Worm (Caenorhabditis elegans): Measurements from ENCODE around the gene ceh-79.

DNA sequence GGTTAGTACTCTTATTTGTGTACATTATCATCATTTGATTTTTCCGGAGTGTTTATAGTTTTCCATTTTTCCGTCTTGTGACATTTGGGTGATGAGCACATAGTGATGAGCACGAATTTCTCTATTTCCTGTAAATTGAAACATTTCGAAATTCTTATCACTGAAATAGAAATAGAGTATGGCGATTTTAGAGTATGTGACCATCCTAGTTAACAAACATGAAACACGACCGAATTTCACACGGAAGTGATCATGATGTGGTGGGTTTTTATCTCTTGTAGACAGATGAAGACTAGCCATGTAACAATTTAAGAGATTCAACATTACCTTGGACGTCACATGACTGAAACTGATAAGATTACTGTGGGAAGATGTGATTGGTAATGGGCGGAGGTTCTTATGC is 32.4 kb upstream of the ceh-79 start:
- TF ChIP-seq ZK185.1 (tag; optimal IDR thresholded peaks at IDR 0.05; ENCODE audit: poor library complexity, severe bottlenecking) (no peak), xnd-1 (tag; optimal IDR thresholded peaks at IDR 0.05) (no peak), T07F8.4 (tag; optimal IDR thresholded peaks at IDR 0.05) (no peak), unc-62 (GFP tag; optimal IDR thresholded peaks at IDR 0.05) (no peak), zim-3 (tag; optimal IDR thresholded peaks at IDR 0.05) (no peak), nfya-1 (tag; optimal IDR thresholded peaks at IDR 0.05; ENCODE audit: borderline replicate concordance, insufficient read depth) (no peak), let-607 (tag; optimal IDR thresholded peaks at IDR 0.05) (peak in 1 of 2 experiments; percentile 41), pha-4 (tag; optimal IDR thresholded peaks at IDR 0.05) (peak; percentile 82)
